Worm (Caenorhabditis elegans) whole organism, mixed stage, embryonic: ENCODE measurements around the gene C06B3.7.

Experiments used
- drap-1 ChIP-seq: fragments of 200-800 bp; sonication (Bioruptor generic); optimal IDR thresholded peaks from 3 replicates; lab custom pipeline; 2018; ENCODE audit warnings: mild to moderate bottlenecking, missing genetic modification characterization, missing compliant biosample characterization
- nhr-12 ChIP-seq: fragments of 150-350 bp; optimal IDR thresholded peaks from 2 replicates; lab custom pipeline; 2014; ENCODE audit warnings: missing biosample characterization, missing genetic modification characterization
- ztf-11 ChIP-seq: fragments of 150-350 bp; optimal IDR thresholded peaks from 2 replicates; lab custom pipeline; 2014; ENCODE audit warnings: missing biosample characterization, missing genetic modification characterization

- no peak for TF ChIP-seq nhr-12 (tag; lab: Kevin White, UChicago)
- TF ChIP-seq drap-1, result no peak
- TF ChIP-seq ztf-11 (tag; lab: Kevin White, UChicago), result no peak
These were observed 44.6 kb downstream of the C06B3.7 start, which contains the start of gene swt-6 for ce11 chrV:13954056-13954455.
